Worm (Caenorhabditis elegans) whole organism, early embryonic: ENCODE measurements around the gene nhr-236.

ENCODE experiments used
- F13C5.2 ChIP-seq: sonication (generic microtip); optimal IDR thresholded peaks from 2 replicates; lab custom pipeline; 2017; ENCODE audit warnings: mild to moderate bottlenecking, missing genetic modification characterization, inconsistent platforms, missing compliant biosample characterization
- aly-1 ChIP-seq: sonication (generic microtip); optimal IDR thresholded peaks from 2 replicates; lab custom pipeline; 2016; ENCODE audit warnings: missing genetic modification characterization, missing compliant biosample characterization
- ama-1 ChIP-seq: fragments of 150-350 bp; optimal IDR thresholded peaks from 2 replicates; lab custom pipeline; 2014
- ets-7 ChIP-seq: sonication (generic microtip); optimal IDR thresholded peaks from 2 replicates; lab custom pipeline; 2016; ENCODE audit warnings: missing genotype, missing genetic modification characterization, missing compliant biosample characterization
- pes-1 ChIP-seq: fragments of 200-800 bp; sonication (Bioruptor generic); IDR thresholded peaks from 2 replicates; pipeline ENCODE4 v1.3.6; 2022; ENCODE audit warnings: missing genetic modification reagents, missing genetic modification characterization, missing compliant biosample characterization
- scrt-1 ChIP-seq: fragments of 200-800 bp; sonication (Bioruptor generic); IDR thresholded peaks from 2 replicates; pipeline ENCODE4 v1.3.6; 2022; ENCODE audit warnings: missing genetic modification characterization, missing compliant biosample characterization
- tbx-11 ChIP-seq: fragments of 200-800 bp; sonication (Bioruptor generic); IDR thresholded peaks from 2 replicates; pipeline ENCODE4 v1.3.6; 2022; ENCODE audit warnings: missing genetic modification characterization, missing compliant biosample characterization
- tra-4 ChIP-seq: sonication (generic microtip); optimal IDR thresholded peaks from 2 replicates; lab custom pipeline; 2017; ENCODE audit warnings: missing genetic modification characterization, missing compliant biosample characterization

ce11 chrIV:2313721-2314683, 15.4 kb downstream of the nhr-236 start, which contains the start of gene vha-11:
- TF ChIP-seq ama-1 (lab: Kevin White, UChicago) (no peak), pes-1 (GFP tag; lab: Robert Waterston, UW) (no peak), scrt-1 (GFP tag; lab: Robert Waterston, UW) (no peak), ets-7 (no peak), aly-1 (tag; lab: Kevin White, UChicago) (no peak), tbx-11 (GFP tag; lab: Robert Waterston, UW) (no peak), tra-4 (tag; lab: Kevin White, UChicago) (no peak), F13C5.2 (tag; lab: Kevin White, UChicago) (no peak)
